Worm (Caenorhabditis elegans) whole organism, young adult: ENCODE results near the gene swan-1.
A peak's percentile ranks its signal among the peaks of the same experiment; 100 is the strongest.

Source experiments
- K12H6.12 ChIP-seq: fragments of 200-800 bp; sonication (Bioruptor generic); optimal IDR thresholded peaks from 2 replicates; lab custom pipeline; 2018; ENCODE audit warnings: mild to moderate bottlenecking, missing genetic modification characterization, missing compliant biosample characterization
- Y56A3A.18 ChIP-seq: fragments of 200-800 bp; sonication (Bioruptor generic); IDR thresholded peaks from 2 replicates; pipeline ENCODE4 v1.3.6; 2022; ENCODE audit warnings: missing genetic modification reagents, missing genetic modification characterization, missing compliant biosample characterization
- Y95B8A.8 ChIP-seq: fragments of 200-800 bp; sonication (Bioruptor generic); IDR thresholded peaks from 2 replicates; pipeline ENCODE4 v1.3.6; 2022; ENCODE audit warnings: missing genetic modification reagents, missing genetic modification characterization, missing compliant biosample characterization
- ZK185.1 ChIP-seq: sonication (generic microtip); optimal IDR thresholded peaks from 2 replicates; lab custom pipeline; 2016; ENCODE audit warnings: mild to moderate bottlenecking, missing genetic modification characterization, missing compliant biosample characterization; ENCODE audit not compliant: poor library complexity, severe bottlenecking
- aptf-3 ChIP-seq: fragments of 200-800 bp; sonication (Bioruptor generic); IDR thresholded peaks from 2 replicates; pipeline ENCODE4 v1.3.6; 2022; ENCODE audit warnings: missing genetic modification characterization, missing compliant biosample characterization
- bed-1 ChIP-seq: fragments of 200-800 bp; sonication (Bioruptor generic); IDR thresholded peaks from 2 replicates; pipeline ENCODE4 v1.3.6; 2022; ENCODE audit warnings: missing genetic modification reagents, missing genetic modification characterization, missing compliant biosample characterization
- ceh-40 ChIP-seq: fragments of 200-800 bp; sonication (Bioruptor generic); IDR thresholded peaks from 2 replicates; pipeline ENCODE4 v1.3.6; 2022; ENCODE audit warnings: missing genetic modification characterization, missing compliant biosample characterization
- dox-1 ChIP-seq: fragments of 200-800 bp; sonication (Bioruptor generic); IDR thresholded peaks from 2 replicates; pipeline ENCODE4 v1.3.6; 2022; ENCODE audit warnings: missing genetic modification reagents, missing genetic modification characterization, missing compliant biosample characterization
- egl-44 ChIP-seq: fragments of 200-800 bp; sonication (Bioruptor generic); IDR thresholded peaks from 2 replicates; pipeline ENCODE4 v1.3.6; 2022; ENCODE audit warnings: missing genetic modification reagents, missing genetic modification characterization, missing compliant biosample characterization
- egrh-3 ChIP-seq: fragments of 200-800 bp; sonication (Bioruptor generic); IDR thresholded peaks from 2 replicates; pipeline ENCODE4 v1.3.6; 2022; ENCODE audit warnings: missing genetic modification reagents, missing genetic modification characterization, missing compliant biosample characterization
- ets-4 ChIP-seq: fragments of 200-800 bp; sonication (Bioruptor generic); optimal IDR thresholded peaks from 2 replicates; lab custom pipeline; 2018; ENCODE audit warnings: mild to moderate bottlenecking, missing genetic modification characterization, missing compliant biosample characterization
- gei-17 ChIP-seq: fragments of 200-800 bp; sonication (Bioruptor generic); optimal IDR thresholded peaks from 2 replicates; lab custom pipeline; 2018; ENCODE audit warnings: mild to moderate bottlenecking, missing genetic modification characterization, missing compliant biosample characterization
- him-1 ChIP-seq: sonication (generic microtip); optimal IDR thresholded peaks from 2 replicates; lab custom pipeline; 2016; ENCODE audit warnings: missing genotype, missing genetic modification reagents, missing genetic modification characterization, missing compliant biosample characterization
- hlh-26 ChIP-seq: fragments of 200-800 bp; sonication (Bioruptor generic); conservative IDR thresholded peaks from 2 replicates; pipeline ENCODE4 v1.3.6; 2022; ENCODE audit warnings: missing genetic modification reagents, missing genetic modification characterization, missing compliant biosample characterization
- lag-1 ChIP-seq: fragments of 200-800 bp; sonication (Bioruptor generic); IDR thresholded peaks from 2 replicates; pipeline ENCODE4 v1.3.6; 2022; ENCODE audit warnings: missing genetic modification reagents, missing genetic modification characterization, missing compliant biosample characterization
- let-526 ChIP-seq: fragments of 200-800 bp; sonication (Bioruptor generic); IDR thresholded peaks from 2 replicates; pipeline ENCODE4 v1.3.6; 2022; ENCODE audit warnings: missing genetic modification reagents, missing genetic modification characterization, missing compliant biosample characterization
- lin-54 ChIP-seq: fragments of 200-800 bp; sonication (Bioruptor generic); optimal IDR thresholded peaks from 2 replicates; lab custom pipeline; 2018; ENCODE audit warnings: mild to moderate bottlenecking, missing genetic modification characterization, missing compliant biosample characterization
- lir-1 ChIP-seq: fragments of 200-800 bp; sonication (Bioruptor generic); conservative IDR thresholded peaks from 2 replicates; pipeline ENCODE4 v1.3.6; 2022; ENCODE audit warnings: missing genetic modification reagents, missing genetic modification characterization, missing compliant biosample characterization
- lsy-27 ChIP-seq: sonication (generic microtip); optimal IDR thresholded peaks from 2 replicates; lab custom pipeline; 2017; ENCODE audit warnings: missing genetic modification characterization, mild to moderate bottlenecking, missing compliant biosample characterization, antibody characterized with exemption, missing genotype, borderline replicate concordance; ENCODE audit not compliant: insufficient read depth
- mel-28 ChIP-seq: sonication (generic microtip); optimal IDR thresholded peaks from 2 replicates; lab custom pipeline; 2016; ENCODE audit warnings: borderline replicate concordance, mild to moderate bottlenecking, missing genetic modification characterization, missing compliant biosample characterization
- mxl-1 ChIP-seq: sonication (generic microtip); optimal IDR thresholded peaks from 2 replicates; lab custom pipeline; 2016; ENCODE audit warnings: missing genetic modification characterization, missing compliant biosample characterization
- nfya-2 ChIP-seq: fragments of 200-800 bp; sonication (Bioruptor generic); IDR thresholded peaks from 2 replicates; pipeline ENCODE4 v1.3.6; 2022; ENCODE audit warnings: missing genetic modification reagents, missing genetic modification characterization, missing compliant biosample characterization
- nfyb-1 ChIP-seq: fragments of 200-800 bp; sonication (Bioruptor generic); IDR thresholded peaks from 2 replicates; pipeline ENCODE4 v1.3.6; 2022; ENCODE audit warnings: missing genetic modification reagents, missing genetic modification characterization, missing compliant biosample characterization
- nhr-27 ChIP-seq: fragments of 200-800 bp; sonication (Bioruptor generic); optimal IDR thresholded peaks from 2 replicates; lab custom pipeline; 2018; ENCODE audit warnings: mild to moderate bottlenecking, missing genetic modification characterization, moderate library complexity, missing compliant biosample characterization
- nhr-90 ChIP-seq: sonication (generic microtip); optimal IDR thresholded peaks from 2 replicates; lab custom pipeline; 2016; ENCODE audit warnings: missing genotype, mild to moderate bottlenecking, missing genetic modification characterization, missing compliant biosample characterization
- pbrm-1 ChIP-seq: fragments of 200-800 bp; sonication (Bioruptor generic); IDR thresholded peaks from 2 replicates; pipeline ENCODE4 v1.3.6; 2022; ENCODE audit warnings: missing genetic modification reagents, missing genetic modification characterization, missing compliant biosample characterization
- snpc-3.4 ChIP-seq: sonication (generic microtip); optimal IDR thresholded peaks from 2 replicates; lab custom pipeline; 2017; ENCODE audit warnings: missing genetic modification characterization, mild to moderate bottlenecking, missing compliant biosample characterization, antibody characterized with exemption, moderate library complexity, missing genotype, missing genetic modification reagents
- snpc-4 ChIP-seq, 5 experiments: fragments of 150-350 bp in 1 of 5; sonication (generic microtip) in 4 of 5; optimal IDR thresholded peaks; 2 replicates each; lab custom pipeline; 2014 to 2018; ENCODE audit warnings: missing genetic modification characterization in 5 of 5, missing biosample characterization in 3 of 5, antibody characterized with exemption in 2 of 5, mild to moderate bottlenecking in 2 of 5, missing compliant biosample characterization in 2 of 5, missing genotype in 2 of 5, moderate library complexity in 2 of 5, missing genetic modification reagents in 1 of 5
- tbp1 ChIP-seq: fragments of 200-800 bp; sonication (Bioruptor generic); optimal IDR thresholded peaks from 2 replicates; lab custom pipeline; 2018; ENCODE audit warnings: mild to moderate bottlenecking, missing genetic modification characterization, missing compliant biosample characterization
- tbx-9 ChIP-seq: sonication (generic microtip); optimal IDR thresholded peaks from 2 replicates; lab custom pipeline; 2016; ENCODE audit warnings: borderline replicate concordance, missing genetic modification characterization, inconsistent platforms, missing compliant biosample characterization
- tlf-1 ChIP-seq: fragments of 200-800 bp; sonication (Bioruptor generic); optimal IDR thresholded peaks from 2 replicates; lab custom pipeline; 2018; ENCODE audit warnings: mild to moderate bottlenecking, missing genetic modification characterization, missing compliant biosample characterization
- unc-62 ChIP-seq: fragments of 150-350 bp; optimal IDR thresholded peaks from 2 replicates; lab custom pipeline; 2014; ENCODE audit warnings: missing biosample characterization, missing genetic modification reagents, missing genetic modification characterization
- ztf-25 ChIP-seq: fragments of 200-800 bp; sonication (Bioruptor generic); IDR thresholded peaks from 2 replicates; pipeline ENCODE4 v1.3.6; 2022; ENCODE audit warnings: missing genetic modification reagents, missing genetic modification characterization, missing compliant biosample characterization

The swan-1 gene

ce11 chrV:13818824-13819408 lies 11.9 kb upstream of the swan-1 start, which contains the start of gene sel-10 (continued):
- TF ChIP-seq hlh-26 (GFP tag; lab: Robert Waterston, UW) = no peak
- TF ChIP-seq egrh-3 (GFP tag; lab: Robert Waterston, UW) = no peak
- TF ChIP-seq egl-44 (GFP tag; lab: Robert Waterston, UW) = no peak
- no peak for TF ChIP-seq tlf-1 (GFP tag; lab: Kevin White, UChicago)
- no peak for TF ChIP-seq mxl-1 (tag; lab: Kevin White, UChicago)
- TF ChIP-seq ceh-40 (GFP tag; lab: Robert Waterston, UW) = no peak
- TF ChIP-seq bed-1 = no peak
- TF ChIP-seq K12H6.12 (tag; lab: Kevin White, UChicago) = peak; percentile 31
- TF ChIP-seq Y56A3A.18 (GFP tag; lab: Robert Waterston, UW) = no peak
- no peak for TF ChIP-seq Y95B8A.8 (GFP tag; lab: Robert Waterston, UW)
- no peak for TF ChIP-seq mel-28 (tag; lab: Kevin White, UChicago)
- TF ChIP-seq nfyb-1 (GFP tag; lab: Robert Waterston, UW) = no peak; the same call in none of the 2 replicates
- no peak for TF ChIP-seq tbp1 (GFP tag; lab: Kevin White, UChicago)
- no peak for TF ChIP-seq nhr-27 (tag; lab: Kevin White, UChicago)
- TF ChIP-seq lir-1 = no peak; the same call in 1 of the 2 replicates
- no peak for TF ChIP-seq unc-62 (GFP tag; lab: Kevin White, UChicago)
- TF ChIP-seq dox-1 (GFP tag; lab: Robert Waterston, UW) = no peak; the same call in 1 of the 2 replicates
- no peak for TF ChIP-seq nfya-2 (GFP tag; lab: Robert Waterston, UW)
- TF ChIP-seq lin-54 = no peak
- peak; percentile 18 for TF ChIP-seq snpc-3.4 (tag; lab: Kevin White, UChicago)
- TF ChIP-seq snpc-4 (GFP tag; optimal IDR thresholded peaks at IDR 0.05; lab: Kevin White, UChicago) = peak; percentile 65
- TF ChIP-seq snpc-4 (tag; optimal IDR thresholded peaks at IDR 0.05; lab: Kevin White, UChicago) = peak in 2 of 4 experiments; percentile 33 to 65
- no peak for TF ChIP-seq him-1
- TF ChIP-seq lsy-27 = no peak
- peak; percentile 67 for TF ChIP-seq ZK185.1
- TF ChIP-seq aptf-3 (GFP tag; lab: Robert Waterston, UW) = no peak
- TF ChIP-seq nhr-90 (tag; lab: Kevin White, UChicago) = no peak
- TF ChIP-seq pbrm-1 (GFP tag; lab: Robert Waterston, UW) = no peak
- no peak for TF ChIP-seq lag-1 (GFP tag; lab: Robert Waterston, UW)
- no peak for TF ChIP-seq gei-17

DNA sequence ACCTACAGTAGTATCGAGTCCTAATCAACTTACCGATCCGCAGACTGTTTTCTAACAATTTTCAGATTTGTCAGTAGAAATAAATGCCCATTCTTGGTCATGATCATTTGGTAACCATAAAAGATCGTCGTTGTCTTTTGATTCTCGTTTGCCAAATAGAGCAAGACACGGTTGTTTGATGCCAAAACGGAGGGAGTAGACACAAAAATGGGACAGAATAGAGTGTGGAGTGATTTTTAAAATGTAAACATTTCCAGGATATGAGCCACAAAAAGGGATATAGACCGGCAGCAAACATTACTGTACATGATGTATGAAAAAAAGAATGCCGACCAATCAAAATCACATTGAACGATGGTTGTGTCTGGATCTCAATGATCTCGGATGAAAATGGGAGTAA lies 9.8 kb upstream of the swan-1 start, which contains the start of gene F55B12.2:
F55B12.2 (minus strand) TSS at position 101 of the 400 bp plus-strand sequence.
- TF ChIP-seq tbx-9 (tag; lab: Kevin White, UChicago) (no peak), let-526 (GFP tag; lab: Robert Waterston, UW) (no peak), nfya-2 (GFP tag; lab: Robert Waterston, UW) (no peak), aptf-3 (GFP tag; lab: Robert Waterston, UW) (no peak), lsy-27 (no peak)

DNA sequence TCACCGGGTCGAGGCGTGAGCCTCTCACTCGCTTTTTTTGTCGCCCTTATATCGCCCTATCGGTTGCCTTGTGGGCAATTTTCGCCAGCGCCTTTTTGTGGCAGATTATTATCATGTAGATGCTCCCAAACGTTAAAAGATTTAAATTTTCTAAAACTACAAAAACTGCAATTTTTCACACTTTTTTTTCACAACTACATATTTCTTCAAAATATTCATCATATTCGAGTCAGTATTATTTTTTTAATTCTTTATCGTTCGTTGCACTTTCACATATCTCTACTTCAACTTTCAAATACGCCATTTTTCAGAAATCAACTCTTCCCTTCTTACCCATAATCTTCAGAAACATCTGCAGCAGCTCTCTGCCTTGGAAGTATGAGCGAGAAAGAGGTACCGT lies 5.9 kb upstream of the swan-1 start, which contains the start of gene ceh-24:
ceh-24 (plus strand) TSS at position 301 of the 400 bp plus-strand sequence.
- TF ChIP-seq him-1 (no peak), ets-4 (GFP tag; lab: Kevin White, UChicago) (no peak), ztf-25 (GFP tag; lab: Robert Waterston, UW) (no peak), egl-44 (GFP tag; lab: Robert Waterston, UW) (no peak)
- TF ChIP-seq, all 124 proteins: peak for 0
